In the genomic region with DNA sequence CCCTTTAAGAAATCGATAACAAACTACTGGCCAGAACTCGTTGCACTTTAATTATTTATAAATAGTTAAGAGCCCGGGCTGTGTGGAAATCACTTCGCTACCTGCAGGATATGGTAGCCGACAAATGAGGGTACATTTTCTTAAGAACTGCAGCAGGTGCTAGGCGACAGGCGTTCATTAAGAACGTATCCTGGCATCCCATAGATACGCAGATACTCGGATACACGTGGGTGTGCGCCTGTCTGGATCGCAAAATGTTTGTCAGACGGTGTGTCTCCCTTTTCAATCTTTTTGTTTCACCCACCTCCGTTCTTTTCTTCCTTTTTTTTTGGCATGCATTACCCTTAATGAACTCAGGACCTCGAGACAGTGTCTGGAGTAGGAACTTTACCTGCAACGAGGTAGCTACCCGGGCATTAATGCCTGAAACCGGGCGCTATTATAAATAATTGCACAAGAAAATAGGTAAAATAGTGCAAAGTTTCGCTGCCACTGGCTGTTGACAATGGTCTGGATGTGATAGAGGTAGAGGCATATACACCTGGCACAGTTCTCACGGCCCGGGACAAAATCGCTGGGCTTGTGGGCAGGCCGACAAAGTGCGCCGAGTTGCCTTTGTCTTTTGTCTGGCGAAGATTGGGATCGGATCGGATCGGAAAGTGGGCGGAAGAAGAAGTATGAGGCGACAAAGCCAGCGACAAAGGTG, we compare ENCODE assay signal across 2 fruit fly cellular contexts.
TF ChIP-seq lines count a peak whose summit lies in the region.

No protein-coding gene starts in this region.

- TF ChIP-seq CTCF in whole organism, embryonic (GFP tag; optimal IDR thresholded peaks at IDR 0.05; lab: Kevin White, UChicago): no peak

TF ChIP-seq in whole organism, embryonic, 481 proteins besides CTCF, POLR2A, EP300 and RAD21:
- no peak for TF ChIP-seq B-H1 (GFP tag; IDR thresholded peaks at IDR 0.05; lab: Robert Waterston, UW)
- TF ChIP-seq CG6689 (GFP tag; IDR thresholded peaks at IDR 0.05; lab: Robert Waterston, UW): no peak
- TF ChIP-seq Dip3 (GFP tag; optimal IDR thresholded peaks at IDR 0.05; lab: Kevin White, UChicago): no peak
- TF ChIP-seq sisA (GFP tag; IDR thresholded peaks at IDR 0.05; lab: Robert Waterston, UW): no peak
- TF ChIP-seq bsh (GFP tag; optimal IDR thresholded peaks at IDR 0.05; lab: Kevin White, UChicago): no peak
- no peak for TF ChIP-seq zen2 (GFP tag; IDR thresholded peaks at IDR 0.05; lab: Robert Waterston, UW; ENCODE audit: partially characterized antibody)
- TF ChIP-seq CG31224 (GFP tag; IDR thresholded peaks at IDR 0.05; lab: Robert Waterston, UW): no peak
- peak; percentile 98 for TF ChIP-seq zen (tag; optimal IDR thresholded peaks at IDR 0.05; lab: Kevin White, UChicago)
- TF ChIP-seq tll (GFP tag; optimal IDR thresholded peaks at IDR 0.05; lab: Kevin White, UChicago): peak in 1 of 2 experiments; percentile 81
- peak; percentile 74 for TF ChIP-seq D (optimal IDR thresholded peaks at IDR 0.05; lab: Kevin White, UChicago)
- no peak for TF ChIP-seq D (GFP tag; optimal IDR thresholded peaks at IDR 0.05; lab: Kevin White, UChicago)
- peak; percentile 41 for TF ChIP-seq pros (GFP tag; optimal IDR thresholded peaks at IDR 0.05; lab: Kevin White, UChicago)
- TF ChIP-seq Med (GFP tag; lab: Kevin White, UChicago): peak; percentile 41
- TF ChIP-seq CG1647 (GFP tag; optimal IDR thresholded peaks at IDR 0.05; lab: Kevin White, UChicago): no peak
- TF ChIP-seq CG15479 (GFP tag; optimal IDR thresholded peaks at IDR 0.05; lab: Kevin White, UChicago): peak; percentile 75
- no peak for TF ChIP-seq CG13123 (GFP tag; optimal IDR thresholded peaks at IDR 0.05; lab: Kevin White, UChicago)
- TF ChIP-seq row (GFP tag; IDR thresholded peaks at IDR 0.05; lab: Robert Waterston, UW): no peak
- TF ChIP-seq Hr39 (optimal IDR thresholded peaks at IDR 0.05; lab: Kevin White, UChicago): no peak
- no peak for TF ChIP-seq CG7745 (tag; optimal IDR thresholded peaks at IDR 0.05; lab: Kevin White, UChicago)
- TF ChIP-seq HLHmδ (GFP tag; optimal IDR thresholded peaks at IDR 0.05; lab: Kevin White, UChicago): no peak
- TF ChIP-seq stc (GFP tag; IDR thresholded peaks at IDR 0.05; lab: Robert Waterston, UW): no peak
- TF ChIP-seq sim (GFP tag; IDR thresholded peaks at IDR 0.05; lab: Robert Waterston, UW): no peak
- TF ChIP-seq sens (GFP tag; lab: Kevin White, UChicago): no peak

TF ChIP-seq in whole organism, prepupa, 60 proteins besides CTCF, POLR2A, EP300 and RAD21:
- TF ChIP-seq CG6163 (GFP tag; IDR thresholded peaks at IDR 0.05; lab: Robert Waterston, UW): 0 out of 3 replicates have a peak, but pooled peaks have one; percentile 11
- no peak for TF ChIP-seq CG31627 (GFP tag; optimal IDR thresholded peaks at IDR 0.05; lab: Kevin White, UChicago)
- TF ChIP-seq pdm3 (GFP tag; optimal IDR thresholded peaks at IDR 0.05; lab: Kevin White, UChicago): no peak
